Worm (Caenorhabditis elegans) whole organism, L1 larva: ENCODE results near the gene trpp-3.

Experiments used
- C04F5.9 ChIP-seq: sonication (generic microtip); optimal IDR thresholded peaks from 2 replicates; lab custom pipeline; 2016; ENCODE audit warnings: missing genetic modification characterization, missing compliant biosample characterization
- C34B4.2 ChIP-seq: sonication (generic microtip); optimal IDR thresholded peaks from 2 replicates; lab custom pipeline; 2017; ENCODE audit warnings: mild to moderate bottlenecking, missing genetic modification characterization, missing compliant biosample characterization
- Y116A8C.19 ChIP-seq: sonication (generic microtip); optimal IDR thresholded peaks from 2 replicates; lab custom pipeline; 2016; ENCODE audit warnings: missing compliant biosample characterization, missing genetic modification characterization, borderline replicate concordance
- aha-1 ChIP-seq: fragments of 150-350 bp; optimal IDR thresholded peaks from 2 replicates; lab custom pipeline; 2014; ENCODE audit warnings: missing biosample characterization, missing genetic modification characterization
- blmp-1 ChIP-seq: fragments of 150-350 bp; optimal IDR thresholded peaks from 2 replicates; lab custom pipeline; 2014; ENCODE audit warnings: missing biosample characterization, missing genetic modification characterization
- dpl-1 ChIP-seq, 3 experiments: fragments of 150-350 bp in 2 of 3; sonication (generic microtip) in 1 of 3; optimal IDR thresholded peaks; 2 replicates each; lab custom pipeline; 2014 to 2017; ENCODE audit warnings: missing biosample characterization in 3 of 3, missing genetic modification characterization in 3 of 3, missing genetic modification reagents in 3 of 3
- dsc-1 ChIP-seq: sonication (generic microtip); optimal IDR thresholded peaks from 2 replicates; lab custom pipeline; 2016; ENCODE audit warnings: mild to moderate bottlenecking, missing genetic modification characterization, missing compliant biosample characterization
- efl-1 ChIP-seq, 4 experiments: fragments of 150-350 bp; optimal IDR thresholded peaks in 3 of 4; peaks in 1 of 4; 1 replicate in 1 of 4; 2 replicates in 3 of 4; lab custom pipeline; 2014; ENCODE audit warnings: missing biosample characterization in 2 of 4, missing genetic modification characterization in 2 of 4, missing genetic modification reagents in 2 of 4
- egl-13 ChIP-seq: sonication (generic microtip); optimal IDR thresholded peaks from 2 replicates; lab custom pipeline; 2016; ENCODE audit warnings: missing genotype, missing genetic modification reagents, missing genetic modification characterization, missing compliant biosample characterization
- egl-27 ChIP-seq, 2 experiments: fragments of 150-350 bp in 1 of 2; sonication (generic microtip); optimal IDR thresholded peaks; 3 replicates each; lab custom pipeline; 2017 to 2018; ENCODE audit warnings: missing biosample characterization in 2 of 2, missing genetic modification characterization in 2 of 2, missing genetic modification reagents in 2 of 2
- elt-3 ChIP-seq, 6 experiments: fragments of 150-350 bp in 1 of 6; sonication (generic microtip); optimal IDR thresholded peaks; 2 replicates each; lab custom pipeline; 2017 to 2018; ENCODE audit warnings: missing biosample characterization in 6 of 6, missing genetic modification characterization in 6 of 6, inconsistent platforms in 1 of 6
- fos-1 ChIP-seq: fragments of 150-350 bp; optimal IDR thresholded peaks from 2 replicates; lab custom pipeline; 2014; ENCODE audit warnings: missing biosample characterization, missing genetic modification characterization
- grh-1 ChIP-seq: fragments of 200-800 bp; sonication (Bioruptor generic); IDR thresholded peaks from 2 replicates; pipeline ENCODE4 v1.3.6; 2022; ENCODE audit warnings: missing genetic modification reagents, missing genetic modification characterization, missing compliant biosample characterization
- hlh-4 ChIP-seq: sonication (generic microtip); optimal IDR thresholded peaks from 2 replicates; lab custom pipeline; 2016; ENCODE audit warnings: mild to moderate bottlenecking, missing genetic modification characterization, missing compliant biosample characterization
- hpl-2 ChIP-seq: fragments of 150-350 bp; optimal IDR thresholded peaks from 2 replicates; lab custom pipeline; 2014; ENCODE audit warnings: missing biosample characterization, missing genetic modification reagents, missing genetic modification characterization
- irx-1 ChIP-seq: sonication (generic microtip); optimal IDR thresholded peaks from 2 replicates; lab custom pipeline; 2016; ENCODE audit warnings: missing genetic modification characterization, missing compliant biosample characterization
- lin-13 ChIP-seq: fragments of 150-350 bp; optimal IDR thresholded peaks from 2 replicates; lab custom pipeline; 2014; ENCODE audit warnings: missing biosample characterization, missing genetic modification reagents, missing genetic modification characterization
- lin-14 ChIP-seq: fragments of 200-800 bp; sonication (Bioruptor generic); optimal IDR thresholded peaks from 2 replicates; lab custom pipeline; 2018; ENCODE audit warnings: mild to moderate bottlenecking, missing genetic modification characterization, moderate library complexity, missing compliant biosample characterization
- lin-15B ChIP-seq: fragments of 150-350 bp; sonication (generic microtip); optimal IDR thresholded peaks from 3 replicates; lab custom pipeline; 2014; ENCODE audit warnings: missing biosample characterization, missing genetic modification characterization
- lsy-2 ChIP-seq, 2 experiments: fragments of 150-350 bp; optimal IDR thresholded peaks; 2 replicates each; lab custom pipeline; 2014; ENCODE audit warnings: missing biosample characterization in 2 of 2, missing genetic modification characterization in 2 of 2
- mab-9 ChIP-seq: fragments of 200-800 bp; sonication (Bioruptor generic); IDR thresholded peaks from 2 replicates; pipeline ENCODE4 v1.3.6; 2022; ENCODE audit warnings: missing genetic modification reagents, missing genetic modification characterization, missing compliant biosample characterization
- mef-2 ChIP-seq: fragments of 150-350 bp; optimal IDR thresholded peaks from 2 replicates; lab custom pipeline; 2014; ENCODE audit warnings: missing biosample characterization, missing genetic modification characterization
- mep-1 ChIP-seq: fragments of 150-350 bp; optimal IDR thresholded peaks from 2 replicates; lab custom pipeline; 2014; ENCODE audit warnings: missing biosample characterization, missing genetic modification characterization
- nhr-11 ChIP-seq: fragments of 150-350 bp; optimal IDR thresholded peaks from 2 replicates; lab custom pipeline; 2014; ENCODE audit warnings: missing biosample characterization, missing genetic modification characterization
- nhr-19 ChIP-seq: fragments of 200-800 bp; sonication (Bioruptor generic); conservative IDR thresholded peaks from 2 replicates; pipeline ENCODE4 v1.3.6; 2022; ENCODE audit warnings: missing genetic modification characterization, missing compliant biosample characterization
- nhr-237 ChIP-seq: fragments of 150-350 bp; optimal IDR thresholded peaks from 2 replicates; lab custom pipeline; 2014; ENCODE audit warnings: missing biosample characterization, missing genetic modification characterization
- nhr-28 ChIP-seq: fragments of 150-350 bp; optimal IDR thresholded peaks from 2 replicates; lab custom pipeline; 2014; ENCODE audit warnings: missing biosample characterization, missing genetic modification characterization
- nhr-76 ChIP-seq: sonication (generic microtip); optimal IDR thresholded peaks from 2 replicates; lab custom pipeline; 2017; ENCODE audit warnings: missing biosample characterization, missing genetic modification characterization
- nhr-85 ChIP-seq: sonication (generic microtip); peaks from one replicate; lab custom pipeline; 2016; ENCODE audit warnings: missing genetic modification characterization, inconsistent platforms, missing compliant biosample characterization
- pag-3 ChIP-seq: sonication (generic microtip); optimal IDR thresholded peaks from 2 replicates; lab custom pipeline; 2017; ENCODE audit warnings: missing genetic modification characterization, mild to moderate bottlenecking, missing compliant biosample characterization, antibody characterized with exemption, borderline replicate concordance; ENCODE audit not compliant: insufficient read depth
- snpc-4 ChIP-seq: fragments of 150-350 bp; optimal IDR thresholded peaks from 2 replicates; lab custom pipeline; 2014; ENCODE audit warnings: missing biosample characterization, missing genetic modification characterization
- snu-23 ChIP-seq: sonication (generic microtip); optimal IDR thresholded peaks from 2 replicates; lab custom pipeline; 2016; ENCODE audit warnings: missing genetic modification characterization, missing compliant biosample characterization
- sox-4 ChIP-seq: sonication (generic microtip); optimal IDR thresholded peaks from 2 replicates; lab custom pipeline; 2016; ENCODE audit warnings: missing genetic modification characterization, missing compliant biosample characterization
- unc-86 ChIP-seq: sonication (generic microtip); optimal IDR thresholded peaks from 2 replicates; lab custom pipeline; 2016; ENCODE audit warnings: missing genetic modification characterization, missing compliant biosample characterization
- unc-98 ChIP-seq: fragments of 200-800 bp; sonication (Bioruptor generic); IDR thresholded peaks from 2 replicates; pipeline ENCODE4 v1.3.6; 2022; ENCODE audit warnings: missing genetic modification characterization, missing compliant biosample characterization
- xbp-1 ChIP-seq: sonication (generic microtip); optimal IDR thresholded peaks from 2 replicates; lab custom pipeline; 2016; ENCODE audit warnings: missing genetic modification characterization, missing compliant biosample characterization
- zag-1 ChIP-seq: fragments of 150-350 bp; optimal IDR thresholded peaks from 2 replicates; lab custom pipeline; 2014; ENCODE audit warnings: missing biosample characterization, missing genetic modification characterization
- ztf-4 ChIP-seq: fragments of 150-350 bp; optimal IDR thresholded peaks from 2 replicates; lab custom pipeline; 2014; ENCODE audit warnings: missing biosample characterization, missing genetic modification characterization

The trpp-3 gene

ce11 chrIII:9525252-9525651, at the start of gene trpp-3:
trpp-3 (plus strand) TSS chrIII:9525552.
- no peak for TF ChIP-seq pag-3 (tag; lab: Kevin White, UChicago)
- TF ChIP-seq xbp-1, result no peak
- TF ChIP-seq unc-98 (GFP tag; lab: Robert Waterston, UW), result no peak
- no peak for TF ChIP-seq irx-1 (tag; lab: Kevin White, UChicago)
- TF ChIP-seq elt-3 (tag; optimal IDR thresholded peaks at IDR 0.05; lab: Kevin White, UChicago), result no peak
- no peak for TF ChIP-seq unc-86 (tag; lab: Kevin White, UChicago)
- no peak for TF ChIP-seq mab-9 (GFP tag; lab: Robert Waterston, UW)
- no peak for TF ChIP-seq ztf-4
- TF ChIP-seq sox-4 (tag; lab: Kevin White, UChicago), result no peak
- TF ChIP-seq Y116A8C.19, result no peak
- no peak for TF ChIP-seq aha-1 (tag; lab: Kevin White, UChicago)

ce11 chrIII:9476564-9476963, 48.8 kb upstream of the trpp-3 start:
- no peak for TF ChIP-seq lin-15B
- TF ChIP-seq C34B4.2 (tag; lab: Kevin White, UChicago), result no peak
- TF ChIP-seq C04F5.9, result no peak
- TF ChIP-seq, all 84 proteins: peak for 0

- peak; percentile 37 for TF ChIP-seq mep-1 (tag; lab: Kevin White, UChicago)
- no peak for TF ChIP-seq hpl-2 (GFP tag; lab: Kevin White, UChicago)
- no peak for TF ChIP-seq mef-2 (tag; lab: Kevin White, UChicago)
- no peak for TF ChIP-seq nhr-76 (tag; lab: Kevin White, UChicago)
- TF ChIP-seq nhr-85, result peak; percentile 51
- TF ChIP-seq hlh-4, result no peak
- TF ChIP-seq nhr-28, result no peak
- peak; percentile 39 for TF ChIP-seq blmp-1
- peak; percentile 4 for TF ChIP-seq lin-13 (GFP tag; lab: Kevin White, UChicago)
- TF ChIP-seq snpc-4 (tag; lab: Kevin White, UChicago), result no peak
- TF ChIP-seq C04F5.9, result no peak
- no peak for TF ChIP-seq nhr-237 (tag; lab: Kevin White, UChicago)
- TF ChIP-seq nhr-11, result no peak
- TF ChIP-seq sox-4 (tag; lab: Kevin White, UChicago), result no peak
- no peak for TF ChIP-seq pag-3 (tag; lab: Kevin White, UChicago)
- no peak for TF ChIP-seq fos-1 (tag; lab: Kevin White, UChicago)
- no peak for TF ChIP-seq egl-27 (tag; optimal IDR thresholded peaks at IDR 0.05; lab: Kevin White, UChicago)
- TF ChIP-seq grh-1 (GFP tag; lab: Robert Waterston, UW), result no peak
- no peak for TF ChIP-seq unc-98 (GFP tag; lab: Robert Waterston, UW)
- peak; percentile 7 for TF ChIP-seq snu-23 (GFP tag; lab: Kevin White, UChicago)
- TF ChIP-seq nhr-19 (GFP tag; lab: Robert Waterston, UW), result no peak
- TF ChIP-seq dsc-1 (tag; lab: Kevin White, UChicago), result no peak
- no peak for TF ChIP-seq egl-13 (tag; lab: Kevin White, UChicago)
- no peak for TF ChIP-seq zag-1 (tag; lab: Kevin White, UChicago)
- peak; percentile 67 for TF ChIP-seq lin-14
- no peak for TF ChIP-seq mab-9 (GFP tag; lab: Robert Waterston, UW)
- peak in 1 of 2 experiments; percentile 6 for TF ChIP-seq lsy-2 (tag; optimal IDR thresholded peaks at IDR 0.05; lab: Kevin White, UChicago)
- TF ChIP-seq dpl-1 (GFP tag; optimal IDR thresholded peaks at IDR 0.05; lab: Kevin White, UChicago), result peak in 1 of 3 experiments; percentile 3
- TF ChIP-seq efl-1 (optimal IDR thresholded peaks at IDR 0.05; lab: Kevin White, UChicago), result no peak
- TF ChIP-seq efl-1 (GFP tag; optimal IDR thresholded peaks at IDR 0.05 in 1 of 2; lab: Kevin White, UChicago), result peak in 1 of 2 experiments; percentile 84
Measured at ce11 chrIII:9482423-9482993, 42.8 kb upstream of the trpp-3 start.
